Worm (Caenorhabditis elegans): ENCODE measurements around the gene abu-2.
A peak's percentile ranks its signal among the peaks of the same experiment; 100 is the strongest.

Gene abu-2

ce11 chrX:1456350-1457080 lies 46.1 kb upstream of the abu-2 start (continued):
- TF ChIP-seq cey-2 (tag; optimal IDR thresholded peaks at IDR 0.05; ENCODE audit: borderline replicate concordance, insufficient read depth) (no peak), spr-3 (GFP tag; optimal IDR thresholded peaks at IDR 0.05) (no peak), daf-12 (tag; optimal IDR thresholded peaks at IDR 0.05) (no peak), vab-7 (GFP tag; IDR thresholded peaks at IDR 0.05) (no peak)

DNA sequence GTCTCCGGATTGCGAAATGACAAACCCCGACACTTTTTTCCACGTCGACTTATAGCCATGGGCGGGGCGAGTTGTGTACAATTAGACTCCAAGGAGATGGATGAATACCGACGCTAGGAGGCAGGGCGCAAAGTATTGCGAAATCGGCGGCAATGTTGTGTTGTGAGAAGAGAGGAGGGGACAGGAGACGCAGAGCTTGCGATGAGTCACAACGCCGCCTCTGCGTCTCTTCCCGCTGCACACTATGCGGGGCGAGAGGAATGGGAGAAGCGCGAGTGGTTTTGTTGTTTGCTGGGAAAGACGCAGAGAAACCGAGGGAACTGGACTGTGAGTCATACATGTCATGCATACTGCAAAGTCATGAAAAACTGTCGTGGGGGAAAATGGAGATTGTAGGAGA lies 43.9 kb upstream of the abu-2 start:
- peak; percentile 91 for TF ChIP-seq lin-1 (GFP tag; IDR thresholded peaks at IDR 0.05)
- 0 out of 2 replicates have a peak, but pooled peaks have one; percentile 22 for TF ChIP-seq zfp-3 (GFP tag; conservative IDR thresholded peaks at IDR 0.05)
- TF ChIP-seq dve-1 (tag; optimal IDR thresholded peaks at IDR 0.05; ENCODE audit: insufficient read depth), result peak; percentile 97
- peak; percentile 93 for TF ChIP-seq pha-4 (GFP tag; IDR thresholded peaks at IDR 0.05)
- peak; percentile 82 for TF ChIP-seq pha-4 (tag; optimal IDR thresholded peaks at IDR 0.05)
- no peak for TF ChIP-seq ces-1 (GFP tag; optimal IDR thresholded peaks at IDR 0.05)
- no peak for TF ChIP-seq ceh-28 (tag; optimal IDR thresholded peaks at IDR 0.05)
- no peak for TF ChIP-seq R02D3.7 (tag; optimal IDR thresholded peaks at IDR 0.05)
- TF ChIP-seq mxl-2 (GFP tag; conservative IDR thresholded peaks at IDR 0.05), result peak; percentile 78; the same call in 1 of the 2 replicates
- TF ChIP-seq mxl-3 (GFP tag; optimal IDR thresholded peaks at IDR 0.05), result peak; percentile 93
- TF ChIP-seq saeg-2 (GFP tag; IDR thresholded peaks at IDR 0.05), result peak; percentile 76; the same call in 1 of the 2 replicates
- peak; percentile 2 for TF ChIP-seq cey-2 (tag; optimal IDR thresholded peaks at IDR 0.05; ENCODE audit: borderline replicate concordance, insufficient read depth)
- TF ChIP-seq nhr-48 (tag; optimal IDR thresholded peaks at IDR 0.05), result peak; percentile 90
- TF ChIP-seq T26A8.4 (GFP tag; IDR thresholded peaks at IDR 0.05), result peak; percentile 88
- no peak for TF ChIP-seq unc-130 (GFP tag; optimal IDR thresholded peaks at IDR 0.05)
- TF ChIP-seq Y75B8A.6 (GFP tag; IDR thresholded peaks at IDR 0.05), result 0 out of 2 replicates have a peak, but pooled peaks have one; percentile 8
- TF ChIP-seq lim-7 (GFP tag; IDR thresholded peaks at IDR 0.05), result no peak
- peak; percentile 91 for TF ChIP-seq nhr-77 (tag; optimal IDR thresholded peaks at IDR 0.05)
- TF ChIP-seq nhr-6 (tag; optimal IDR thresholded peaks at IDR 0.05), result peak; percentile 95
- TF ChIP-seq lir-3 (tag; optimal IDR thresholded peaks at IDR 0.05), result peak; percentile 10
- peak; percentile 96 for TF ChIP-seq dmd-6 (GFP tag; IDR thresholded peaks at IDR 0.05)
- TF ChIP-seq attf-4 (tag; optimal IDR thresholded peaks at IDR 0.05), result peak; percentile 70
- TF ChIP-seq unc-62 (GFP tag; optimal IDR thresholded peaks at IDR 0.05 in 1 of 2), result peak in 1 of 2 experiments; percentile 97
- no peak for TF ChIP-seq unc-62 (tag; optimal IDR thresholded peaks at IDR 0.05)
- TF ChIP-seq nhr-102 (tag; optimal IDR thresholded peaks at IDR 0.05), result peak; percentile 80
- TF ChIP-seq zag-1 (tag; optimal IDR thresholded peaks at IDR 0.05), result no peak
- TF ChIP-seq zip-11 (GFP tag; IDR thresholded peaks at IDR 0.05), result no peak
- TF ChIP-seq ztf-11 (tag; optimal IDR thresholded peaks at IDR 0.05), result no peak
- peak; percentile 96 for TF ChIP-seq nhr-28 (tag; optimal IDR thresholded peaks at IDR 0.05)
- TF ChIP-seq mdt-29 (GFP tag; IDR thresholded peaks at IDR 0.05), result 0 out of 2 replicates have a peak, but pooled peaks have one; percentile 27
- peak; percentile 99 for TF ChIP-seq hlh-11 (tag; optimal IDR thresholded peaks at IDR 0.05)
- peak; percentile 73 for TF ChIP-seq ztf-7 (tag; optimal IDR thresholded peaks at IDR 0.05)
- TF ChIP-seq nhr-41 (GFP tag; IDR thresholded peaks at IDR 0.05), result peak; percentile 80; the same call in 1 of the 2 replicates
- peak; percentile 66 for TF ChIP-seq lin-38 (GFP tag; IDR thresholded peaks at IDR 0.05)
- peak in 1 of 2 experiments; percentile 67 for TF ChIP-seq daf-16 (GFP tag; optimal IDR thresholded peaks at IDR 0.05)
- TF ChIP-seq daf-16 (tag; optimal IDR thresholded peaks at IDR 0.05), result peak; percentile 80
- peak; percentile 100 for TF ChIP-seq fos-1 (tag; optimal IDR thresholded peaks at IDR 0.05)
- peak; percentile 27 to 89 for TF ChIP-seq hif-1 (tag; optimal IDR thresholded peaks at IDR 0.05)
- peak; percentile 60 for TF ChIP-seq gei-8 (GFP tag; optimal IDR thresholded peaks at IDR 0.05)
- TF ChIP-seq aha-1 (tag), result peak; percentile 99
- peak; percentile 79 for TF ChIP-seq spr-1 (tag; optimal IDR thresholded peaks at IDR 0.05)
- TF ChIP-seq hlh-30 (tag; optimal IDR thresholded peaks at IDR 0.05; ENCODE audit: insufficient read depth), result peak; percentile 96
- TF ChIP-seq set-16 (GFP tag; IDR thresholded peaks at IDR 0.05), result peak; percentile 94
- peak; percentile 72 for TF ChIP-seq mes-2 (tag; optimal IDR thresholded peaks at IDR 0.05; ENCODE audit: poor library complexity, severe bottlenecking)
- peak; percentile 80 for TF ChIP-seq dmd-9 (GFP tag; IDR thresholded peaks at IDR 0.05)
